Worm (Caenorhabditis elegans): ENCODE measurements around the gene M05D6.5.

DNA sequence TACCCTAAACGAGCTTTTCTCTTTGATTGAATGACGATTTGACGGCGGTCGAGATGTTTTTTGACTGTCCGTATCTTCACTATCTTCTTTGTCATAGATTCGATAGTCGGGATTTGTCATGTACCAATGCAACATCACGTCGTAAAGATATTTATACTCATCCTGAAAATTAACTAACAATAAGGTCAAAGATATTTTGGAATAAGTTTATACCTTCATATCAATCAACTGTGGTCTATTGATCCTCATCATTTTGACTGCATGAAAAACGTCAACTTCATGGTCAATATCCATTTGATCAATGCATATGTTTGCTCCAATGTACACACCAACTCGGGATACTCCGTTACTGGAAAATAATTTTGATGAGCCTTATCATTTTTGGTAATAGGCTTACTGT lies 6.1 kb upstream of the M05D6.5 start:
- no peak for TF ChIP-seq dao-5 (tag; optimal IDR thresholded peaks at IDR 0.05)
- TF ChIP-seq him-1 (tag; optimal IDR thresholded peaks at IDR 0.05) = no peak
- TF ChIP-seq W03F9.2 (tag; optimal IDR thresholded peaks at IDR 0.05) = no peak

All from whole organism, L4/young adult.